Worm (Caenorhabditis elegans): Measurements from ENCODE around the gene lido-14.

DNA sequence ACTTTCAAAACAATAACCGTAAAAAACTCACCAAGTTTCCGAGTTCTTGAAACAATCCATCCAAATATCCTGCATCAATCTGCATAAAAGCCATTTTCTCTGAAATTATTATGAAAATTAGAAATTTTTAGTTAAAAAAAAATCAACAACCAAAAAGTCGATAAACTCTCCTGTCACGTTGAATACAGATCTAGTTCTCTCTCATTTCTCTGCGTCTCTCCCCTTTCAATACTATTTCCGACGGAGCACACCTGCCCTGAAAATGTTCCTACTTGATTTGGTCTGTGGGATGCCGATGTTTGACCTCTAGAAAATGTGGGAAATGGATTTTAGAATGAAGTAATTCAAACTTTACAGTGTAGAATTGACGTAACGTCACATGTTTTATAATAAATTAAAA is 28.6 kb downstream of the lido-14 start, which contains the start of gene T06D4.6:
- TF ChIP-seq dmd-4 (tag; optimal IDR thresholded peaks at IDR 0.05; ENCODE audit: borderline replicate concordance) (no peak), dve-1 (tag; optimal IDR thresholded peaks at IDR 0.05) (no peak), K02D7.2 (tag; optimal IDR thresholded peaks at IDR 0.05) (no peak)

Measured in whole organism, late embryonic.